Worm (Caenorhabditis elegans) whole organism, young adult: ENCODE data around the gene cutl-28.

Experiments used
- B0035.1 ChIP-seq: sonication (generic microtip); optimal IDR thresholded peaks from 2 replicates; lab custom pipeline; 2016; ENCODE audit warnings: missing genetic modification characterization, mild to moderate bottlenecking, missing compliant biosample characterization, missing genotype, missing genetic modification reagents
- B0261.1 ChIP-seq: sonication (generic microtip); optimal IDR thresholded peaks from 2 replicates; lab custom pipeline; 2016; ENCODE audit warnings: mild to moderate bottlenecking, missing genetic modification characterization, moderate library complexity, missing compliant biosample characterization
- C06A6.2 ChIP-seq: fragments of 200-800 bp; sonication (Bioruptor generic); conservative IDR thresholded peaks from 2 replicates; pipeline ENCODE4 v1.3.6; 2022; ENCODE audit warnings: missing genetic modification characterization, missing compliant biosample characterization
- F10E7.11 ChIP-seq: sonication (generic microtip); optimal IDR thresholded peaks from 2 replicates; lab custom pipeline; 2017; ENCODE audit warnings: mild to moderate bottlenecking, missing genetic modification characterization, moderate library complexity, missing compliant biosample characterization
- F22D6.2 ChIP-seq: sonication (generic microtip); optimal IDR thresholded peaks from 2 replicates; lab custom pipeline; 2016; ENCODE audit warnings: mild to moderate bottlenecking, missing genetic modification characterization, missing compliant biosample characterization
- F23B12.7 ChIP-seq: sonication (generic microtip); optimal IDR thresholded peaks from 2 replicates; lab custom pipeline; 2017; ENCODE audit warnings: missing genetic modification characterization, mild to moderate bottlenecking, missing compliant biosample characterization, antibody characterized with exemption, moderate library complexity; ENCODE audit not compliant: insufficient read depth
- F37B4.10 ChIP-seq: fragments of 200-800 bp; sonication (Bioruptor generic); IDR thresholded peaks from 2 replicates; pipeline ENCODE4 v1.3.6; 2022; ENCODE audit warnings: missing genetic modification characterization, missing compliant biosample characterization
- F55B11.4 ChIP-seq: sonication (generic microtip); optimal IDR thresholded peaks from 2 replicates; lab custom pipeline; 2016; ENCODE audit warnings: missing compliant biosample characterization, missing genetic modification characterization, borderline replicate concordance; ENCODE audit not compliant: insufficient read depth
- Y79H2A.3 ChIP-seq: fragments of 200-800 bp; sonication (Bioruptor generic); conservative IDR thresholded peaks from 2 replicates; pipeline ENCODE4 v1.3.6; 2022; ENCODE audit warnings: missing genetic modification reagents, missing genetic modification characterization, missing compliant biosample characterization
- ZK185.1 ChIP-seq: sonication (generic microtip); optimal IDR thresholded peaks from 2 replicates; lab custom pipeline; 2016; ENCODE audit warnings: mild to moderate bottlenecking, missing genetic modification characterization, missing compliant biosample characterization; ENCODE audit not compliant: poor library complexity, severe bottlenecking
- akir-1 ChIP-seq: fragments of 200-800 bp; sonication (Bioruptor generic); optimal IDR thresholded peaks from 2 replicates; lab custom pipeline; 2018; ENCODE audit warnings: mild to moderate bottlenecking, missing genetic modification characterization, moderate library complexity, missing compliant biosample characterization
- attf-3 ChIP-seq: fragments of 200-800 bp; sonication (Bioruptor generic); conservative IDR thresholded peaks from 2 replicates; pipeline ENCODE4 v1.3.6; 2022; ENCODE audit warnings: missing genetic modification reagents, missing genetic modification characterization, missing compliant biosample characterization
- attf-5 ChIP-seq: fragments of 200-800 bp; sonication (Bioruptor generic); optimal IDR thresholded peaks from 2 replicates; lab custom pipeline; 2018; ENCODE audit warnings: mild to moderate bottlenecking, missing genetic modification characterization, missing compliant biosample characterization
- ccch-3 ChIP-seq: fragments of 200-800 bp; sonication (Bioruptor generic); optimal IDR thresholded peaks from 2 replicates; lab custom pipeline; 2018; ENCODE audit warnings: mild to moderate bottlenecking, missing genetic modification characterization, missing compliant biosample characterization
- cebp-2 ChIP-seq: fragments of 200-800 bp; sonication (Bioruptor generic); IDR thresholded peaks from 2 replicates; pipeline ENCODE4 v1.3.6; 2022; ENCODE audit warnings: missing genetic modification characterization, missing compliant biosample characterization
- ceh-40 ChIP-seq: fragments of 200-800 bp; sonication (Bioruptor generic); IDR thresholded peaks from 2 replicates; pipeline ENCODE4 v1.3.6; 2022; ENCODE audit warnings: missing genetic modification characterization, missing compliant biosample characterization
- ceh-91 ChIP-seq: fragments of 200-800 bp; sonication (Bioruptor generic); IDR thresholded peaks from 2 replicates; pipeline ENCODE4 v1.3.6; 2022; ENCODE audit warnings: missing genetic modification reagents, missing genetic modification characterization, missing compliant biosample characterization
- dpff-1 ChIP-seq: sonication (generic microtip); optimal IDR thresholded peaks from 2 replicates; lab custom pipeline; 2017; ENCODE audit warnings: mild to moderate bottlenecking, missing genetic modification characterization, missing compliant biosample characterization
- dpl-1 ChIP-seq: fragments of 150-350 bp; optimal IDR thresholded peaks from 2 replicates; lab custom pipeline; 2014; ENCODE audit warnings: missing biosample characterization, missing genetic modification reagents, missing genetic modification characterization
- ekl-4 ChIP-seq: fragments of 200-800 bp; sonication (Bioruptor generic); IDR thresholded peaks from 2 replicates; pipeline ENCODE4 v1.3.6; 2022; ENCODE audit warnings: missing genetic modification reagents, missing genetic modification characterization, missing compliant biosample characterization
- gei-17 ChIP-seq: fragments of 200-800 bp; sonication (Bioruptor generic); optimal IDR thresholded peaks from 2 replicates; lab custom pipeline; 2018; ENCODE audit warnings: mild to moderate bottlenecking, missing genetic modification characterization, missing compliant biosample characterization
- hmg-20 ChIP-seq: fragments of 200-800 bp; sonication (Bioruptor generic); IDR thresholded peaks from 2 replicates; pipeline ENCODE4 v1.3.6; 2022; ENCODE audit warnings: missing genetic modification reagents, missing genetic modification characterization, missing compliant biosample characterization
- hsf-1 ChIP-seq: fragments of 200-800 bp; sonication (Bioruptor generic); IDR thresholded peaks from 2 replicates; pipeline ENCODE4 v1.3.6; 2022; ENCODE audit warnings: missing genetic modification reagents, missing genetic modification characterization, missing compliant biosample characterization
- let-607 ChIP-seq, 2 experiments: fragments of 200-800 bp in 1 of 2; sonication (Bioruptor generic) in 1 of 2; sonication (generic microtip) in 1 of 2; optimal IDR thresholded peaks; 2 replicates each; lab custom pipeline; 2016 to 2018; ENCODE audit warnings: mild to moderate bottlenecking in 2 of 2, missing compliant biosample characterization in 2 of 2, missing genetic modification characterization in 2 of 2, moderate library complexity in 2 of 2, missing genotype in 1 of 2
- madf-3 ChIP-seq: fragments of 200-800 bp; sonication (Bioruptor generic); IDR thresholded peaks from 2 replicates; pipeline ENCODE4 v1.3.6; 2022; ENCODE audit warnings: missing genetic modification reagents, missing genetic modification characterization, missing compliant biosample characterization
- madf-8 ChIP-seq: fragments of 200-800 bp; sonication (Bioruptor generic); conservative IDR thresholded peaks from 2 replicates; pipeline ENCODE4 v1.3.6; 2022; ENCODE audit warnings: missing genetic modification reagents, missing genetic modification characterization, missing compliant biosample characterization
- mcd-1 ChIP-seq: fragments of 200-800 bp; sonication (Bioruptor generic); IDR thresholded peaks from 2 replicates; pipeline ENCODE4 v1.3.6; 2022; ENCODE audit warnings: missing genetic modification reagents, missing genetic modification characterization, missing compliant biosample characterization
- mes-4 ChIP-seq: sonication (generic microtip); optimal IDR thresholded peaks from 2 replicates; lab custom pipeline; 2016; ENCODE audit warnings: missing genotype, missing genetic modification characterization, missing compliant biosample characterization
- mxl-1 ChIP-seq: sonication (generic microtip); optimal IDR thresholded peaks from 2 replicates; lab custom pipeline; 2016; ENCODE audit warnings: missing genetic modification characterization, missing compliant biosample characterization
- nfya-2 ChIP-seq: fragments of 200-800 bp; sonication (Bioruptor generic); IDR thresholded peaks from 2 replicates; pipeline ENCODE4 v1.3.6; 2022; ENCODE audit warnings: missing genetic modification reagents, missing genetic modification characterization, missing compliant biosample characterization
- nfyb-1 ChIP-seq: fragments of 200-800 bp; sonication (Bioruptor generic); IDR thresholded peaks from 2 replicates; pipeline ENCODE4 v1.3.6; 2022; ENCODE audit warnings: missing genetic modification reagents, missing genetic modification characterization, missing compliant biosample characterization
- nhr-120 ChIP-seq: fragments of 200-800 bp; sonication (Bioruptor generic); IDR thresholded peaks from 2 replicates; pipeline ENCODE4 v1.3.6; 2022; ENCODE audit warnings: missing genetic modification characterization, missing compliant biosample characterization
- nhr-80 ChIP-seq: sonication (generic microtip); optimal IDR thresholded peaks from 2 replicates; lab custom pipeline; 2016; ENCODE audit warnings: missing genetic modification characterization, missing compliant biosample characterization
- nhr-90 ChIP-seq: sonication (generic microtip); optimal IDR thresholded peaks from 2 replicates; lab custom pipeline; 2016; ENCODE audit warnings: missing genotype, mild to moderate bottlenecking, missing genetic modification characterization, missing compliant biosample characterization
- pbrm-1 ChIP-seq: fragments of 200-800 bp; sonication (Bioruptor generic); IDR thresholded peaks from 2 replicates; pipeline ENCODE4 v1.3.6; 2022; ENCODE audit warnings: missing genetic modification reagents, missing genetic modification characterization, missing compliant biosample characterization
- rcor-1 ChIP-seq: fragments of 200-800 bp; sonication (Bioruptor generic); IDR thresholded peaks from 2 replicates; pipeline ENCODE4 v1.3.6; 2022; ENCODE audit warnings: missing genetic modification reagents, missing genetic modification characterization, missing compliant biosample characterization
- rec-8 ChIP-seq, 2 experiments: sonication (generic microtip); optimal IDR thresholded peaks; 2 replicates each; lab custom pipeline; 2016; ENCODE audit warnings: mild to moderate bottlenecking in 2 of 2, missing genetic modification characterization in 2 of 2, missing genetic modification reagents in 2 of 2, missing genotype in 2 of 2, missing biosample characterization in 1 of 2, missing compliant biosample characterization in 1 of 2, moderate library complexity in 1 of 2
- repo-1 ChIP-seq: sonication (generic microtip); optimal IDR thresholded peaks from 2 replicates; lab custom pipeline; 2017; ENCODE audit warnings: mild to moderate bottlenecking, missing genetic modification characterization, missing compliant biosample characterization
- snpc-1.1 ChIP-seq: sonication (generic microtip); optimal IDR thresholded peaks from 2 replicates; lab custom pipeline; 2017; ENCODE audit warnings: missing genetic modification characterization, mild to moderate bottlenecking, missing compliant biosample characterization, antibody characterized with exemption, moderate library complexity, missing genotype, missing genetic modification reagents; ENCODE audit not compliant: insufficient read depth
- snpc-3.4 ChIP-seq: sonication (generic microtip); optimal IDR thresholded peaks from 2 replicates; lab custom pipeline; 2017; ENCODE audit warnings: missing genetic modification characterization, mild to moderate bottlenecking, missing compliant biosample characterization, antibody characterized with exemption, moderate library complexity, missing genotype, missing genetic modification reagents
- sptf-2 ChIP-seq: fragments of 200-800 bp; sonication (Bioruptor generic); optimal IDR thresholded peaks from 2 replicates; lab custom pipeline; 2018; ENCODE audit warnings: mild to moderate bottlenecking, missing genetic modification characterization, missing compliant biosample characterization
- tbx-9 ChIP-seq: sonication (generic microtip); optimal IDR thresholded peaks from 2 replicates; lab custom pipeline; 2016; ENCODE audit warnings: borderline replicate concordance, missing genetic modification characterization, inconsistent platforms, missing compliant biosample characterization
- tlf-1 ChIP-seq: fragments of 200-800 bp; sonication (Bioruptor generic); optimal IDR thresholded peaks from 2 replicates; lab custom pipeline; 2018; ENCODE audit warnings: mild to moderate bottlenecking, missing genetic modification characterization, missing compliant biosample characterization
- unc-62 ChIP-seq: fragments of 150-350 bp; optimal IDR thresholded peaks from 2 replicates; lab custom pipeline; 2014; ENCODE audit warnings: missing biosample characterization, missing genetic modification reagents, missing genetic modification characterization
- zfh-2 ChIP-seq: fragments of 200-800 bp; sonication (Bioruptor generic); conservative IDR thresholded peaks from 2 replicates; pipeline ENCODE4 v1.3.6; 2022; ENCODE audit warnings: missing genetic modification reagents, missing genetic modification characterization, missing compliant biosample characterization
- zim-3 ChIP-seq: sonication (generic microtip); optimal IDR thresholded peaks from 2 replicates; lab custom pipeline; 2017; ENCODE audit warnings: mild to moderate bottlenecking, missing genetic modification characterization, moderate library complexity, missing compliant biosample characterization
- ztf-22 ChIP-seq: fragments of 200-800 bp; sonication (Bioruptor generic); optimal IDR thresholded peaks from 2 replicates; lab custom pipeline; 2018; ENCODE audit warnings: mild to moderate bottlenecking, missing genetic modification characterization, moderate library complexity, missing compliant biosample characterization
- ztf-28 ChIP-seq: fragments of 200-800 bp; sonication (Bioruptor generic); IDR thresholded peaks from 2 replicates; pipeline ENCODE4 v1.3.6; 2022; ENCODE audit warnings: missing genetic modification reagents, missing genetic modification characterization, missing compliant biosample characterization

The cutl-28 gene

ce11 chrIV:657932-658331 lies 26.4 kb upstream of the cutl-28 start (continued):
- TF ChIP-seq tlf-1 (GFP tag; lab: Kevin White, UChicago) (peak; percentile 52), nhr-80 (tag; lab: Kevin White, UChicago) (no peak), F23B12.7 (tag; lab: Kevin White, UChicago) (no peak), nhr-120 (GFP tag; lab: Robert Waterston, UW) (no peak), F10E7.11 (tag; lab: Kevin White, UChicago) (no peak), tbx-9 (tag; lab: Kevin White, UChicago) (no peak), snpc-3.4 (peak; percentile 87), ztf-28 (GFP tag; lab: Robert Waterston, UW) (no peak), ztf-22 (GFP tag; lab: Kevin White, UChicago) (no peak), cebp-2 (GFP tag; lab: Robert Waterston, UW) (no peak), ekl-4 (peak; percentile 80), ceh-91 (GFP tag; lab: Robert Waterston, UW) (no peak), madf-3 (no peak), sptf-2 (GFP tag; lab: Kevin White, UChicago) (no peak), mes-4 (tag; lab: Kevin White, UChicago) (no peak), Y79H2A.3 (no peak), hsf-1 (GFP tag; lab: Robert Waterston, UW) (peak; percentile 63), mcd-1 (GFP tag; lab: Robert Waterston, UW) (peak; percentile 74), zim-3 (peak; percentile 46), B0035.1 (tag; lab: Kevin White, UChicago) (no peak), F55B11.4 (tag; lab: Kevin White, UChicago) (no peak), attf-3 (no peak; the same call in 1 of the 2 replicates), madf-8 (GFP tag; lab: Robert Waterston, UW) (no peak), let-607 (tag; optimal IDR thresholded peaks at IDR 0.05; lab: Kevin White, UChicago) (peak in 1 of 2 experiments; percentile 2), nhr-90 (tag; lab: Kevin White, UChicago) (no peak), unc-62 (GFP tag; lab: Kevin White, UChicago) (no peak), attf-5 (GFP tag; lab: Kevin White, UChicago) (no peak), F37B4.10 (GFP tag; lab: Robert Waterston, UW) (0 out of 2 replicates have a peak, but pooled peaks have one; percentile 84), dpl-1 (GFP tag; lab: Kevin White, UChicago) (no peak), nfyb-1 (GFP tag; lab: Robert Waterston, UW) (peak; percentile 76), rcor-1 (peak; percentile 68), zfh-2 (GFP tag; lab: Robert Waterston, UW) (peak; percentile 52; the same call in 1 of the 2 replicates), C06A6.2 (GFP tag; lab: Robert Waterston, UW) (no peak), ceh-40 (GFP tag; lab: Robert Waterston, UW) (no peak), nfya-2 (GFP tag; lab: Robert Waterston, UW) (no peak), B0261.1 (tag; lab: Kevin White, UChicago) (peak; percentile 59), ZK185.1 (tag; lab: Kevin White, UChicago) (peak; percentile 44), repo-1 (peak; percentile 41), gei-17 (GFP tag; lab: Kevin White, UChicago) (no peak), snpc-1.1 (tag; lab: Kevin White, UChicago) (peak; percentile 95), dpff-1 (tag; lab: Kevin White, UChicago) (no peak), F22D6.2 (tag; lab: Kevin White, UChicago) (no peak), rec-8 (tag; optimal IDR thresholded peaks at IDR 0.05; lab: Kevin White, UChicago) (no peak), hmg-20 (GFP tag; lab: Robert Waterston, UW) (peak; percentile 51; the same call in 1 of the 2 replicates), pbrm-1 (GFP tag; lab: Robert Waterston, UW) (peak; percentile 71; the same call in 1 of the 2 replicates), ccch-3 (GFP tag; lab: Kevin White, UChicago) (no peak), mxl-1 (tag; lab: Kevin White, UChicago) (no peak), akir-1 (GFP tag; lab: Kevin White, UChicago) (no peak)
- TF ChIP-seq, all 124 proteins: peak for 45
